Worm (Caenorhabditis elegans): ENCODE measurements around the gene sre-20.

sre-20 gene

DNA sequence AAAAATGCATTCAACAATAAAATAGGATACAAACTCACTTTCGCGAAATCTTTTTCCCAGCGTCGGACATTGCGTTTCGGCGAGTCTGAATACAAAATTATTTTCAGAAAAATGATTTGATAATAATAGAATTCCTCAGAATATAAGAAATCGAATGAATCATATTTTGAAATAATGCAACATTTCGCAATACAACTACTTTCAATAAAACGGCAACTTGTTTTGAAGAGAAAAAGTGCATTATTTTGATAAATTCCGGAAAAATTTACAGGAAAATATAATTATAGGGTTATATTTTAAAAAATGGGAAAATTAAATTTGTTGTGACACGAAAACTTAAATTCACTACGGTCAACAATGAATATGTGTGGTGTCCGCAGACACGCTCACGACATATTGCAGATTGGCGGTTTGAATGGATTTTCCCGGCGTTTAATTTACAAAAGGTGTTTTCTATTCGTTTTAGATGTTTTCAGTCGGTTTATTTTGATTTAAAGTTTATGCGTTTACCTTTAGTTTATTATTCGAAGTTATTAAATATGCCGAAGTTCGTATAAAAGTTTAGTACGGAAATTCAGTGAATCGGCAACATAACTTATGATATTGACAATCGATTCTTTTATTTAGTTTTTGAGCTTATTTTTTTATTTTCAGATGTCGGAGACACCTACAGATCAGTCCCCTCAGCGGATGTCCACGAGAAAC lies 21.3 kb downstream of the sre-20 start, which contains the start of the genes abcf-1 and scc-3 (continued):
- no peak for TF ChIP-seq hlh-17 (GFP tag; optimal IDR thresholded peaks at IDR 0.05; ENCODE audit: borderline replicate concordance)
- no peak for TF ChIP-seq mef-2 (tag; optimal IDR thresholded peaks at IDR 0.05)
- no peak for TF ChIP-seq nhr-237 (tag; optimal IDR thresholded peaks at IDR 0.05)
- TF ChIP-seq ceh-90 (tag; optimal IDR thresholded peaks at IDR 0.05) = no peak
- peak; percentile 47 to 74 (median 59) for TF ChIP-seq dpl-1 (GFP tag; optimal IDR thresholded peaks at IDR 0.05)
- TF ChIP-seq pag-3 (tag; optimal IDR thresholded peaks at IDR 0.05; ENCODE audit: borderline replicate concordance, insufficient read depth) = no peak
- TF ChIP-seq hpl-2 (GFP tag; optimal IDR thresholded peaks at IDR 0.05) = no peak
- no peak for TF ChIP-seq alr-1 (tag; optimal IDR thresholded peaks at IDR 0.05; ENCODE audit: borderline replicate concordance)
- no peak for TF ChIP-seq aly-2 (tag; optimal IDR thresholded peaks at IDR 0.05)
- peak; percentile 51 for TF ChIP-seq skn-1 (tag; optimal IDR thresholded peaks at IDR 0.05)
- TF ChIP-seq Y116A8C.19 (tag; optimal IDR thresholded peaks at IDR 0.05; ENCODE audit: borderline replicate concordance) = no peak
- TF ChIP-seq egl-13 (tag; optimal IDR thresholded peaks at IDR 0.05) = no peak
- no peak for TF ChIP-seq fkh-4 (tag; optimal IDR thresholded peaks at IDR 0.05; ENCODE audit: borderline replicate concordance)
- TF ChIP-seq nhr-47 (tag; optimal IDR thresholded peaks at IDR 0.05) = peak; percentile 21
- TF ChIP-seq xbp-1 (tag; optimal IDR thresholded peaks at IDR 0.05) = peak; percentile 40
- no peak for TF ChIP-seq ceh-88 (GFP tag; IDR thresholded peaks at IDR 0.05)
- no peak; the same call in 1 of the 2 replicates for TF ChIP-seq nhr-19 (GFP tag; conservative IDR thresholded peaks at IDR 0.05)
- no peak for TF ChIP-seq dsc-1 (tag; optimal IDR thresholded peaks at IDR 0.05)
- no peak for TF ChIP-seq C04F5.9 (tag; optimal IDR thresholded peaks at IDR 0.05)
- peak; percentile 5 for TF ChIP-seq C16A3.4 (tag; optimal IDR thresholded peaks at IDR 0.05)
- TF ChIP-seq hlh-4 (tag; optimal IDR thresholded peaks at IDR 0.05) = no peak
- TF ChIP-seq nhr-84 (tag; optimal IDR thresholded peaks at IDR 0.05) = no peak
- no peak for TF ChIP-seq ama-1 (optimal IDR thresholded peaks at IDR 0.05)
- no peak for TF ChIP-seq ceh-63 (GFP tag; optimal IDR thresholded peaks at IDR 0.05)
- no peak for TF ChIP-seq lin-13 (GFP tag; optimal IDR thresholded peaks at IDR 0.05)
- no peak for TF ChIP-seq aha-1 (tag; optimal IDR thresholded peaks at IDR 0.05)
- peak; percentile 25 for TF ChIP-seq rnt-1 (tag; optimal IDR thresholded peaks at IDR 0.05)
- TF ChIP-seq ceh-82 (tag; optimal IDR thresholded peaks at IDR 0.05) = no peak
- TF ChIP-seq F16B12.6 (tag; optimal IDR thresholded peaks at IDR 0.05) = peak; percentile 84
- TF ChIP-seq fkh-10 (GFP tag; optimal IDR thresholded peaks at IDR 0.05) = no peak
- no peak for TF ChIP-seq nhr-76 (tag; optimal IDR thresholded peaks at IDR 0.05)
- TF ChIP-seq sox-4 (tag; optimal IDR thresholded peaks at IDR 0.05) = no peak
- peak; percentile 53 for TF ChIP-seq mep-1 (tag; optimal IDR thresholded peaks at IDR 0.05)
- TF ChIP-seq ztf-11 (tag; optimal IDR thresholded peaks at IDR 0.05) = no peak
- TF ChIP-seq efl-1 (optimal IDR thresholded peaks at IDR 0.05) = peak; percentile 25 to 62
- TF ChIP-seq efl-1 (GFP tag; optimal IDR thresholded peaks at IDR 0.05 in 1 of 2) = peak; percentile 66 to 93
- TF ChIP-seq mab-9 (GFP tag; IDR thresholded peaks at IDR 0.05) = no peak
- peak; percentile 6 for TF ChIP-seq unc-130 (tag; optimal IDR thresholded peaks at IDR 0.05)
- no peak for TF ChIP-seq snu-23 (GFP tag; optimal IDR thresholded peaks at IDR 0.05)
- TF ChIP-seq swsn-7 (tag; optimal IDR thresholded peaks at IDR 0.05) = peak; percentile 32
- TF ChIP-seq C34B4.2 (tag; optimal IDR thresholded peaks at IDR 0.05) = no peak
- TF ChIP-seq tlp-1 (tag; optimal IDR thresholded peaks at IDR 0.05) = no peak
- no peak for TF ChIP-seq lin-15B (tag; optimal IDR thresholded peaks at IDR 0.05)
- no peak for TF ChIP-seq ets-5 (GFP tag; IDR thresholded peaks at IDR 0.05)
- no peak for TF ChIP-seq tbx-2 (tag; optimal IDR thresholded peaks at IDR 0.05)
- no peak for TF ChIP-seq nhr-71 (tag; optimal IDR thresholded peaks at IDR 0.05)
- no peak for TF ChIP-seq elt-2 (tag; optimal IDR thresholded peaks at IDR 0.05)
- TF ChIP-seq isw-1 (GFP tag; IDR thresholded peaks at IDR 0.05) = no peak; the same call in 1 of the 2 replicates
- no peak for TF ChIP-seq unc-62 (GFP tag; optimal IDR thresholded peaks at IDR 0.05)
- TF ChIP-seq grh-1 (GFP tag; IDR thresholded peaks at IDR 0.05) = no peak
- no peak for TF ChIP-seq ces-1 (GFP tag; optimal IDR thresholded peaks at IDR 0.05)
- TF ChIP-seq nhr-28 (tag; optimal IDR thresholded peaks at IDR 0.05) = no peak
- no peak for TF ChIP-seq irx-1 (tag; optimal IDR thresholded peaks at IDR 0.05)
